Fruit fly (Drosophila melanogaster) whole organism, embryonic: ENCODE data around the gene CG12301.

Experiments used
- ATbp ChIP-seq: fragments of 200-800 bp; sonication (Bioruptor generic); optimal IDR thresholded peaks from 2 replicates; lab custom pipeline; 2017; ENCODE audit warnings: missing biosample characterization, mild to moderate bottlenecking, missing genetic modification characterization, missing genetic modification reagents
- Asciz ChIP-seq: fragments of 200-800 bp; sonication (Bioruptor generic); optimal IDR thresholded peaks from 2 replicates; lab custom pipeline; 2017; ENCODE audit warnings: missing biosample characterization, mild to moderate bottlenecking, missing genetic modification characterization, missing genetic modification reagents
- CG12071 ChIP-seq: fragments of 200-800 bp; sonication (Bioruptor generic); optimal IDR thresholded peaks from 3 replicates; lab custom pipeline; 2018; ENCODE audit warnings: missing biosample characterization, mild to moderate bottlenecking, missing genetic modification characterization
- CG12219 ChIP-seq: fragments of 200-800 bp; sonication (Bioruptor generic); optimal IDR thresholded peaks from 3 replicates; lab custom pipeline; 2018; ENCODE audit warnings: missing biosample characterization, mild to moderate bottlenecking, missing genetic modification characterization
- CG1233 ChIP-seq: fragments of 200-800 bp; sonication (Bioruptor generic); optimal IDR thresholded peaks from 4 replicates; lab custom pipeline; 2018; ENCODE audit warnings: missing biosample characterization, mild to moderate bottlenecking, missing genetic modification characterization
- CG12391 ChIP-seq: fragments of 200-800 bp; sonication (Bioruptor generic); optimal IDR thresholded peaks from 3 replicates; lab custom pipeline; 2018; ENCODE audit warnings: missing biosample characterization, mild to moderate bottlenecking, missing genetic modification characterization, moderate library complexity
- CG12659 ChIP-seq: fragments of 200-800 bp; sonication (Bioruptor generic); optimal IDR thresholded peaks from 3 replicates; lab custom pipeline; 2017; ENCODE audit warnings: mild to moderate bottlenecking, missing biosample characterization, missing genetic modification reagents, missing genetic modification characterization
- CG14014 ChIP-seq: fragments of 200-800 bp; sonication (Bioruptor generic); IDR thresholded peaks from 2 replicates; pipeline ENCODE4 v1.3.6; 2022; ENCODE audit warnings: missing biosample characterization, missing genetic modification characterization
- CG14710 ChIP-seq: fragments of 200-800 bp; sonication (Bioruptor generic); optimal IDR thresholded peaks from 3 replicates; lab custom pipeline; 2019; ENCODE audit warnings: missing biosample characterization, mild to moderate bottlenecking, missing genetic modification characterization, moderate library complexity
- CG15269 ChIP-seq: fragments of 200-800 bp; sonication (Bioruptor generic); optimal IDR thresholded peaks from 2 replicates; lab custom pipeline; 2018; ENCODE audit warnings: missing biosample characterization, mild to moderate bottlenecking, missing genetic modification characterization, moderate library complexity
- CG1529 ChIP-seq: fragments of 200-800 bp; sonication (Bioruptor generic); optimal IDR thresholded peaks from 3 replicates; lab custom pipeline; 2018; ENCODE audit warnings: missing biosample characterization, missing genetic modification characterization
- CG18619 ChIP-seq: fragments of 200-800 bp; sonication (Bioruptor generic); optimal IDR thresholded peaks from 3 replicates; lab custom pipeline; 2017; ENCODE audit warnings: missing biosample characterization, mild to moderate bottlenecking, missing genetic modification characterization
- CG2678 ChIP-seq: fragments of 200-800 bp; sonication (Bioruptor generic); optimal IDR thresholded peaks from 3 replicates; lab custom pipeline; 2019; ENCODE audit warnings: missing biosample characterization, mild to moderate bottlenecking, missing genetic modification characterization, moderate library complexity
- CG31441 ChIP-seq: fragments of 200-800 bp; sonication (Bioruptor generic); IDR thresholded peaks from 2 replicates; pipeline ENCODE4 v1.3.6; 2022; ENCODE audit warnings: missing biosample characterization, missing genetic modification characterization
- CG3407 ChIP-seq: fragments of 200-800 bp; sonication (Bioruptor generic); optimal IDR thresholded peaks from 2 replicates; lab custom pipeline; 2018; ENCODE audit warnings: missing biosample characterization, mild to moderate bottlenecking, missing genetic modification characterization
- CG6683 ChIP-seq: fragments of 200-800 bp; sonication (Bioruptor generic); optimal IDR thresholded peaks from 2 replicates; lab custom pipeline; 2017; ENCODE audit warnings: missing biosample characterization, mild to moderate bottlenecking, missing genetic modification characterization, missing genetic modification reagents
- CG6854 ChIP-seq: fragments of 200-800 bp; sonication (Bioruptor generic); optimal IDR thresholded peaks from 3 replicates; lab custom pipeline; 2017; ENCODE audit warnings: missing biosample characterization, mild to moderate bottlenecking, missing genetic modification characterization
- CG7987 ChIP-seq: fragments of 200-800 bp; sonication (Bioruptor generic); optimal IDR thresholded peaks from 2 replicates; lab custom pipeline; 2018; ENCODE audit warnings: missing biosample characterization, mild to moderate bottlenecking, missing genetic modification characterization, moderate library complexity
- Dbx ChIP-seq: fragments of 200-800 bp; sonication (Bioruptor generic); IDR thresholded peaks from 3 replicates; pipeline ENCODE4 v1.3.6; 2022; ENCODE audit warnings: missing biosample characterization, missing genetic modification characterization
- HLH3B ChIP-seq: fragments of 200-800 bp; sonication (Bioruptor generic); IDR thresholded peaks from 2 replicates; pipeline ENCODE4 v1.3.6; 2022; ENCODE audit warnings: missing biosample characterization, missing genetic modification characterization
- HmgD ChIP-seq: fragments of 200-800 bp; sonication (Bioruptor generic); optimal IDR thresholded peaks from 3 replicates; lab custom pipeline; 2016; ENCODE audit warnings: missing biosample characterization, missing genetic modification characterization
- MBD-R2 ChIP-seq: fragments of 200-800 bp; sonication (Bioruptor generic); IDR thresholded peaks from 2 replicates; pipeline ENCODE4 v1.3.6; 2022; ENCODE audit warnings: missing biosample characterization, missing genetic modification characterization
- Med ChIP-seq: fragments of 200-800 bp; sonication (Bioruptor generic); peaks from one replicate; lab custom pipeline; 2016; ENCODE audit warnings: missing biosample characterization, missing genetic modification characterization, mild to moderate bottlenecking, inconsistent platforms, moderate library complexity
- Meics ChIP-seq: fragments of 200-800 bp; sonication (Bioruptor generic); optimal IDR thresholded peaks from 2 replicates; lab custom pipeline; 2017; ENCODE audit warnings: missing biosample characterization, mild to moderate bottlenecking, missing genetic modification characterization
- Nf-YA ChIP-seq: fragments of 200-800 bp; sonication (Bioruptor generic); IDR thresholded peaks from 2 replicates; pipeline ENCODE4 v1.3.6; 2022; ENCODE audit warnings: missing biosample characterization, missing genetic modification characterization
- PHDP ChIP-seq: fragments of 200-800 bp; sonication (Bioruptor generic); optimal IDR thresholded peaks from 3 replicates; lab custom pipeline; 2018; ENCODE audit warnings: missing biosample characterization, mild to moderate bottlenecking, missing genetic modification characterization, moderate library complexity
- Sox100B ChIP-seq: fragments of 200-800 bp; sonication (Bioruptor generic); optimal IDR thresholded peaks from 3 replicates; lab custom pipeline; 2018; ENCODE audit warnings: missing biosample characterization, mild to moderate bottlenecking, missing genetic modification characterization
- Xrp1 ChIP-seq: fragments of 200-800 bp; sonication (Bioruptor generic); IDR thresholded peaks from 2 replicates; pipeline ENCODE4 v1.3.6; 2022; ENCODE audit warnings: missing biosample characterization, missing genetic modification characterization
- bowl ChIP-seq: fragments of 200-800 bp; sonication (Bioruptor generic); IDR thresholded peaks from 2 replicates; pipeline ENCODE4 v1.3.6; 2022; ENCODE audit warnings: missing biosample characterization, missing genetic modification characterization
- bsh ChIP-seq, 2 experiments: fragments of 200-800 bp; sonication (Bioruptor generic); optimal IDR thresholded peaks; 2 replicates each; lab custom pipeline; 2017 to 2018; ENCODE audit warnings: mild to moderate bottlenecking in 2 of 2, missing biosample characterization in 2 of 2, missing genetic modification characterization in 2 of 2, moderate library complexity in 1 of 2
- ci ChIP-seq: fragments of 200-800 bp; sonication (Bioruptor generic); IDR thresholded peaks from 3 replicates; pipeline ENCODE4 v1.3.6; 2022; ENCODE audit warnings: missing biosample characterization, missing genetic modification characterization
- dmrt99B ChIP-seq: fragments of 200-800 bp; sonication (Bioruptor generic); optimal IDR thresholded peaks from 2 replicates; lab custom pipeline; 2018; ENCODE audit warnings: missing biosample characterization, mild to moderate bottlenecking, missing genetic modification characterization, moderate library complexity
- exex ChIP-seq: fragments of 200-800 bp; sonication (Bioruptor generic); optimal IDR thresholded peaks from 4 replicates; lab custom pipeline; 2018; ENCODE audit warnings: missing biosample characterization, mild to moderate bottlenecking, missing genetic modification characterization, moderate library complexity
- fd64A ChIP-seq: fragments of 200-800 bp; sonication (Bioruptor generic); optimal IDR thresholded peaks from 3 replicates; lab custom pipeline; 2018; ENCODE audit warnings: missing biosample characterization, mild to moderate bottlenecking, missing genetic modification characterization
- gem ChIP-seq: fragments of 200-800 bp; sonication (Bioruptor generic); optimal IDR thresholded peaks from 2 replicates; lab custom pipeline; 2019; ENCODE audit warnings: missing biosample characterization, mild to moderate bottlenecking, missing genetic modification characterization, moderate library complexity
- gt ChIP-seq: fragments of 200-800 bp; sonication (Bioruptor generic); IDR thresholded peaks from 2 replicates; pipeline ENCODE4 v1.3.6; 2022; ENCODE audit warnings: missing biosample characterization, missing genetic modification characterization
- ken ChIP-seq: fragments of 200-800 bp; sonication (Bioruptor generic); IDR thresholded peaks from 3 replicates; pipeline ENCODE4 v1.3.6; 2022; ENCODE audit warnings: missing biosample characterization, missing genetic modification characterization
- lab ChIP-seq: fragments of 200-800 bp; sonication (Bioruptor generic); optimal IDR thresholded peaks from 3 replicates; lab custom pipeline; 2017; ENCODE audit warnings: missing biosample characterization, missing genetic modification characterization, mild to moderate bottlenecking, moderate library complexity, missing genetic modification reagents
- mirr ChIP-seq: fragments of 200-800 bp; sonication (Bioruptor generic); optimal IDR thresholded peaks from 3 replicates; lab custom pipeline; 2018; ENCODE audit warnings: missing biosample characterization, mild to moderate bottlenecking, missing genetic modification characterization
- odd ChIP-seq: fragments of 200-800 bp; sonication (Bioruptor generic); optimal IDR thresholded peaks from 2 replicates; lab custom pipeline; 2017; ENCODE audit warnings: missing biosample characterization, mild to moderate bottlenecking, missing genetic modification characterization
- otp ChIP-seq: fragments of 200-800 bp; sonication (Bioruptor generic); IDR thresholded peaks from 3 replicates; pipeline ENCODE4, ENCODE4 v1.3.6; 2022; ENCODE audit warnings: missing biosample characterization, missing genetic modification characterization
- seq ChIP-seq: fragments of 200-800 bp; sonication (Bioruptor generic); IDR thresholded peaks from 2 replicates; pipeline ENCODE4 v1.3.6; 2022; ENCODE audit warnings: missing biosample characterization, missing genetic modification characterization
- so ChIP-seq: fragments of 200-800 bp; sonication (Bioruptor generic); IDR thresholded peaks from 3 replicates; pipeline ENCODE4 v1.3.6; 2022; ENCODE audit warnings: missing biosample characterization, missing genetic modification characterization
- sob ChIP-seq: fragments of 200-800 bp; sonication (Bioruptor generic); IDR thresholded peaks from 2 replicates; pipeline ENCODE4 v1.3.6; 2022; ENCODE audit warnings: missing biosample characterization, missing genetic modification characterization
- sug ChIP-seq: fragments of 200-800 bp; optimal IDR thresholded peaks from 2 replicates; lab custom pipeline; 2019; ENCODE audit warnings: missing biosample characterization, mild to moderate bottlenecking, missing genetic modification characterization, moderate library complexity
- unpg ChIP-seq: fragments of 200-800 bp; sonication (Bioruptor generic); optimal IDR thresholded peaks from 3 replicates; lab custom pipeline; 2018; ENCODE audit warnings: missing biosample characterization, mild to moderate bottlenecking, missing genetic modification characterization, moderate library complexity
- wek ChIP-seq: fragments of 200-800 bp; sonication (Bioruptor generic); optimal IDR thresholded peaks from 3 replicates; lab custom pipeline; 2018; ENCODE audit warnings: missing biosample characterization, mild to moderate bottlenecking, missing genetic modification characterization, moderate library complexity
- z ChIP-seq: fragments of 200-800 bp; sonication (Bioruptor generic); IDR thresholded peaks from 3 replicates; pipeline ENCODE4 v1.3.6; 2022; ENCODE audit warnings: missing biosample characterization, missing genetic modification characterization

The CG12301 gene

dm6 chr3L:15597037-15597785 is 16.6 kb downstream of the CG12301 start (continued):
- TF ChIP-seq Nf-YA (GFP tag; lab: Robert Waterston, UW) (peak; percentile 45; the same call in 1 of the 2 replicates), mirr (GFP tag; lab: Kevin White, UChicago) (peak; percentile 26), CG14014 (GFP tag; lab: Robert Waterston, UW) (peak; percentile 68; the same call in 1 of the 2 replicates), bowl (0 out of 2 replicates have a peak, but pooled peaks have one; percentile 41), MBD-R2 (GFP tag; lab: Robert Waterston, UW) (peak; percentile 9; the same call in 1 of the 2 replicates), lab (GFP tag; lab: Kevin White, UChicago) (peak; percentile 63), sob (GFP tag; lab: Robert Waterston, UW) (peak; percentile 16; the same call in 1 of the 2 replicates), exex (peak; percentile 18), CG12391 (tag; lab: Kevin White, UChicago) (no peak), CG12071 (GFP tag; lab: Kevin White, UChicago) (peak; percentile 64), so (GFP tag; lab: Robert Waterston, UW) (peak; percentile 16; the same call in 1 of the 3 replicates), CG18619 (GFP tag; lab: Kevin White, UChicago) (peak; percentile 2), CG3407 (GFP tag; lab: Kevin White, UChicago) (peak; percentile 20), HmgD (GFP tag; lab: Kevin White, UChicago) (no peak), Sox100B (peak; percentile 27), HLH3B (GFP tag; lab: Robert Waterston, UW) (peak; percentile 35; the same call in 1 of the 2 replicates), ken (no peak), CG2678 (tag; lab: Kevin White, UChicago) (peak; percentile 53), odd (peak; percentile 28), otp (GFP tag; lab: Robert Waterston, UW) (peak; percentile 51; the same call in 1 of the 3 replicates), Xrp1 (peak; percentile 33; the same call in 1 of the 2 replicates), Med (peak; percentile 79), sug (tag; lab: Kevin White, UChicago) (peak; percentile 9), CG1233 (peak; percentile 3), wek (GFP tag; lab: Kevin White, UChicago) (peak; percentile 60), CG12659 (GFP tag; lab: Kevin White, UChicago) (peak; percentile 22), seq (GFP tag; lab: Robert Waterston, UW) (peak; percentile 71; the same call in 1 of the 2 replicates), fd64A (GFP tag; lab: Kevin White, UChicago) (peak; percentile 37), CG12219 (GFP tag; lab: Kevin White, UChicago) (peak; percentile 49), PHDP (tag; lab: Kevin White, UChicago) (peak; percentile 42), CG6854 (GFP tag; lab: Kevin White, UChicago) (peak; percentile 19), Asciz (GFP tag; lab: Kevin White, UChicago) (peak; percentile 61), ci (peak; percentile 75), Meics (peak; percentile 5), CG6683 (GFP tag; lab: Kevin White, UChicago) (no peak), gt (no peak), CG14710 (tag; lab: Kevin White, UChicago) (no peak), ATbp (peak; percentile 71), gem (tag; lab: Kevin White, UChicago) (peak; percentile 7), CG15269 (tag; lab: Kevin White, UChicago) (peak; percentile 25), z (GFP tag; lab: Robert Waterston, UW) (0 out of 3 replicates have a peak, but pooled peaks have one; percentile 44), CG7987 (GFP tag; lab: Kevin White, UChicago) (peak; percentile 29), Dbx (GFP tag; lab: Robert Waterston, UW) (no peak), CG31441 (GFP tag; lab: Robert Waterston, UW) (peak; percentile 14; the same call in 1 of the 2 replicates), CG1529 (peak; percentile 2), unpg (GFP tag; lab: Kevin White, UChicago) (peak; percentile 5), bsh (GFP tag; optimal IDR thresholded peaks at IDR 0.05; lab: Kevin White, UChicago) (peak in 1 of 2 experiments; percentile 4), dmrt99B (tag; lab: Kevin White, UChicago) (peak; percentile 33)
